Fruit fly (Drosophila melanogaster): Measurements from ENCODE around the gene CG4928.

- TF ChIP-seq psq (optimal IDR thresholded peaks at IDR 0.05): no peak
- no peak for TF ChIP-seq usp (GFP tag; optimal IDR thresholded peaks at IDR 0.05)
- TF ChIP-seq pan (optimal IDR thresholded peaks at IDR 0.05): no peak
- TF ChIP-seq Dll (optimal IDR thresholded peaks at IDR 0.05): no peak
- TF ChIP-seq EcR (GFP tag; optimal IDR thresholded peaks at IDR 0.05): no peak
These were observed 45.4 kb upstream of the CG4928 start for dm6 chrX:16867622-16868021.

Measured in whole organism.